Fruit fly (Drosophila melanogaster) whole organism, embryonic: ENCODE measurements around the gene CG13984.

ENCODE experiments used
- Abd-B ChIP-seq: fragments of 200-800 bp; sonication (Bioruptor generic); optimal IDR thresholded peaks from 2 replicates; lab custom pipeline; 2018; ENCODE audit warnings: missing biosample characterization, mild to moderate bottlenecking, missing genetic modification characterization, moderate library complexity
- B-H1 ChIP-seq: fragments of 200-800 bp; sonication (Bioruptor generic); IDR thresholded peaks from 3 replicates; pipeline ENCODE4 v1.3.6; 2022; ENCODE audit warnings: missing biosample characterization, missing genetic modification characterization
- BEAF-32 ChIP-seq: fragments of 200-800 bp; sonication (Bioruptor generic); optimal IDR thresholded peaks from 3 replicates; lab custom pipeline; 2017; ENCODE audit warnings: missing biosample characterization, missing genetic modification characterization, mild to moderate bottlenecking, moderate library complexity, missing genetic modification reagents
- CG10209 ChIP-seq: fragments of 200-800 bp; sonication (Bioruptor generic); optimal IDR thresholded peaks from 3 replicates; lab custom pipeline; 2017; ENCODE audit warnings: missing biosample characterization, mild to moderate bottlenecking, missing genetic modification characterization, missing genetic modification reagents
- CG10267 ChIP-seq: fragments of 200-800 bp; sonication (Bioruptor generic); optimal IDR thresholded peaks from 2 replicates; lab custom pipeline; 2018; ENCODE audit warnings: missing biosample characterization, mild to moderate bottlenecking, missing genetic modification characterization, moderate library complexity
- CG10274 ChIP-seq: fragments of 200-800 bp; sonication (Bioruptor generic); optimal IDR thresholded peaks from 3 replicates; lab custom pipeline; 2017; ENCODE audit warnings: missing biosample characterization, mild to moderate bottlenecking, missing genetic modification characterization
- CG13296 ChIP-seq: fragments of 200-800 bp; sonication (Bioruptor generic); optimal IDR thresholded peaks from 3 replicates; lab custom pipeline; 2018; ENCODE audit warnings: missing biosample characterization, mild to moderate bottlenecking, missing genetic modification characterization
- CG13894 ChIP-seq: fragments of 200-800 bp; sonication (Bioruptor generic); optimal IDR thresholded peaks from 3 replicates; lab custom pipeline; 2018; ENCODE audit warnings: missing biosample characterization, mild to moderate bottlenecking, missing genetic modification characterization, moderate library complexity
- CG15011 ChIP-seq: fragments of 200-800 bp; sonication (Bioruptor generic); optimal IDR thresholded peaks from 3 replicates; lab custom pipeline; 2018; ENCODE audit warnings: missing biosample characterization, mild to moderate bottlenecking, missing genetic modification characterization
- CG15601 ChIP-seq: fragments of 200-800 bp; sonication (Bioruptor generic); optimal IDR thresholded peaks from 3 replicates; lab custom pipeline; 2019; ENCODE audit warnings: missing biosample characterization, mild to moderate bottlenecking, missing genetic modification characterization, moderate library complexity
- CG2120 ChIP-seq: fragments of 200-800 bp; sonication (Bioruptor generic); optimal IDR thresholded peaks from 3 replicates; lab custom pipeline; 2016; ENCODE audit warnings: missing biosample characterization, missing genetic modification characterization
- CG2199 ChIP-seq: fragments of 200-800 bp; sonication (Bioruptor generic); IDR thresholded peaks from 3 replicates; pipeline ENCODE4 v1.3.6; 2022; ENCODE audit warnings: missing biosample characterization, missing genetic modification characterization
- CG3726 ChIP-seq: fragments of 200-800 bp; sonication (Bioruptor generic); IDR thresholded peaks from 3 replicates; pipeline ENCODE4, ENCODE4 v1.3.6; 2022; ENCODE audit warnings: missing biosample characterization, missing genetic modification characterization
- CG3838 ChIP-seq: fragments of 200-800 bp; sonication (Bioruptor generic); optimal IDR thresholded peaks from 3 replicates; lab custom pipeline; 2016; ENCODE audit warnings: missing biosample characterization, missing genetic modification characterization
- CG6689 ChIP-seq: fragments of 200-800 bp; sonication (Bioruptor generic); IDR thresholded peaks from 2 replicates; pipeline ENCODE4 v1.3.6; 2022; ENCODE audit warnings: missing biosample characterization, missing genetic modification characterization
- CG7987 ChIP-seq: fragments of 200-800 bp; sonication (Bioruptor generic); optimal IDR thresholded peaks from 2 replicates; lab custom pipeline; 2018; ENCODE audit warnings: missing biosample characterization, mild to moderate bottlenecking, missing genetic modification characterization, moderate library complexity
- CG8290 ChIP-seq, 3 experiments: fragments of 200-800 bp; sonication (Bioruptor generic); optimal IDR thresholded peaks; 2 replicates each; lab custom pipeline; 2016 to 2019; ENCODE audit warnings: missing biosample characterization in 3 of 3, missing genetic modification characterization in 3 of 3, mild to moderate bottlenecking in 2 of 3, moderate library complexity in 1 of 3
- CG9727 ChIP-seq: fragments of 200-800 bp; sonication (Bioruptor generic); optimal IDR thresholded peaks from 3 replicates; lab custom pipeline; 2017; ENCODE audit warnings: missing biosample characterization, mild to moderate bottlenecking, missing genetic modification characterization
- Doc2 ChIP-seq: fragments of 200-800 bp; sonication (Bioruptor generic); IDR thresholded peaks from 2 replicates; pipeline ENCODE4 v1.3.6; 2022; ENCODE audit warnings: missing biosample characterization, missing genetic modification characterization
- HHEX ChIP-seq: fragments of 200-800 bp; sonication (Bioruptor generic); optimal IDR thresholded peaks from 3 replicates; lab custom pipeline; 2017; ENCODE audit warnings: missing biosample characterization, mild to moderate bottlenecking, missing genetic modification characterization, missing genetic modification reagents
- HLH3B ChIP-seq: fragments of 200-800 bp; sonication (Bioruptor generic); IDR thresholded peaks from 2 replicates; pipeline ENCODE4 v1.3.6; 2022; ENCODE audit warnings: missing biosample characterization, missing genetic modification characterization
- HLHmδ ChIP-seq: fragments of 200-800 bp; sonication (Bioruptor generic); optimal IDR thresholded peaks from 2 replicates; lab custom pipeline; 2018; ENCODE audit warnings: missing biosample characterization, mild to moderate bottlenecking, missing genetic modification characterization, moderate library complexity
- Hmx ChIP-seq: fragments of 200-800 bp; sonication (Bioruptor generic); optimal IDR thresholded peaks from 2 replicates; lab custom pipeline; 2016; ENCODE audit warnings: missing biosample characterization, missing genetic modification characterization
- Lpt ChIP-seq: fragments of >200 bp; optimal IDR thresholded peaks from 2 replicates; lab custom pipeline; 2018; ENCODE audit warnings: missing biosample characterization, missing genetic modification characterization
- Oli ChIP-seq: fragments of 200-800 bp; sonication (Bioruptor generic); optimal IDR thresholded peaks from 2 replicates; lab custom pipeline; 2018; ENCODE audit warnings: missing biosample characterization, mild to moderate bottlenecking, missing genetic modification characterization, moderate library complexity
- Poxn ChIP-seq: fragments of 200-800 bp; sonication (Bioruptor generic); IDR thresholded peaks from 2 replicates; pipeline ENCODE4 v1.3.6; 2022; ENCODE audit warnings: missing biosample characterization, missing genetic modification characterization
- Ravus ChIP-seq: fragments of 200-800 bp; sonication (Bioruptor generic); IDR thresholded peaks from 2 replicates; pipeline ENCODE4 v1.3.6; 2022; ENCODE audit warnings: missing biosample characterization, missing genetic modification characterization
- Side ChIP-seq: fragments of 200-800 bp; sonication (Bioruptor generic); optimal IDR thresholded peaks from 2 replicates; lab custom pipeline; 2016; ENCODE audit warnings: missing biosample characterization, missing genetic modification characterization
- Stat92E ChIP-seq, 3 experiments: fragments of >200 bp in 2 of 3; fragments of 200-800 bp in 1 of 3; sonication (Bioruptor generic) in 1 of 3; optimal IDR thresholded peaks; 2 replicates each; lab custom pipeline; 2017 to 2019; ENCODE audit warnings: missing biosample characterization in 3 of 3, missing genetic modification characterization in 3 of 3, mild to moderate bottlenecking in 1 of 3, moderate library complexity in 1 of 3
- Trl ChIP-seq, 3 experiments: fragments of >200 bp in 2 of 3; fragments of 200-800 bp in 1 of 3; sonication (Bioruptor generic) in 1 of 3; optimal IDR thresholded peaks; 2 replicates in 1 of 3; 3 replicates in 2 of 3; lab custom pipeline; 2016 to 2017; ENCODE audit warnings: missing biosample characterization in 1 of 3, missing genetic modification characterization in 1 of 3
- Xbp1 ChIP-seq: fragments of 200-800 bp; sonication (Bioruptor generic); optimal IDR thresholded peaks from 3 replicates; lab custom pipeline; 2016; ENCODE audit warnings: missing biosample characterization, mild to moderate bottlenecking, missing genetic modification characterization
- ara ChIP-seq: fragments of 200-800 bp; sonication (Bioruptor generic); IDR thresholded peaks from 2 replicates; pipeline ENCODE4 v1.3.6; 2022; ENCODE audit warnings: missing biosample characterization, missing genetic modification characterization
- az2 ChIP-seq: fragments of 200-800 bp; sonication (Bioruptor generic); optimal IDR thresholded peaks from 3 replicates; lab custom pipeline; 2016; ENCODE audit warnings: missing biosample characterization, missing genetic modification characterization
- bcd ChIP-seq: fragments of 200-800 bp; sonication (Bioruptor generic); optimal IDR thresholded peaks from 2 replicates; lab custom pipeline; 2017; ENCODE audit warnings: missing biosample characterization, mild to moderate bottlenecking, missing genetic modification characterization
- chif ChIP-seq, 2 experiments: fragments of 200-800 bp; sonication (Bioruptor generic); optimal IDR thresholded peaks; 3 replicates each; lab custom pipeline; 2016; ENCODE audit warnings: missing biosample characterization in 2 of 2, missing genetic modification characterization in 2 of 2
- danr ChIP-seq: fragments of 200-800 bp; sonication (Bioruptor generic); IDR thresholded peaks from 2 replicates; pipeline ENCODE4 v1.3.6; 2022; ENCODE audit warnings: missing biosample characterization, missing genetic modification characterization
- en ChIP-seq: fragments of 200-800 bp; sonication (Bioruptor generic); optimal IDR thresholded peaks from 2 replicates; lab custom pipeline; 2016; ENCODE audit warnings: missing biosample characterization, missing genetic modification characterization
- hkb ChIP-seq, 2 experiments: fragments of 200-800 bp in 1 of 2; fragments of >200 bp in 1 of 2; sonication (Bioruptor generic) in 1 of 2; IDR thresholded peaks in 1 of 2; optimal IDR thresholded peaks in 1 of 2; 2 replicates each; pipeline versions ENCODE4 v1.3.6 to Lab custom; 2017 to 2022; ENCODE audit warnings: missing biosample characterization in 1 of 2, missing genetic modification characterization in 1 of 2
- hth ChIP-seq: fragments of >200 bp; optimal IDR thresholded peaks from 2 replicates; lab custom pipeline; 2017; ENCODE audit warnings: inconsistent platforms
- mam ChIP-seq: fragments of 200-800 bp; sonication (Bioruptor generic); optimal IDR thresholded peaks from 3 replicates; lab custom pipeline; 2016; ENCODE audit warnings: missing biosample characterization, missing genetic modification characterization
- otp ChIP-seq: fragments of 200-800 bp; sonication (Bioruptor generic); IDR thresholded peaks from 3 replicates; pipeline ENCODE4, ENCODE4 v1.3.6; 2022; ENCODE audit warnings: missing biosample characterization, missing genetic modification characterization
- psq ChIP-seq: fragments of 200-800 bp; sonication (Bioruptor generic); optimal IDR thresholded peaks from 2 replicates; lab custom pipeline; 2017; ENCODE audit warnings: missing biosample characterization, missing genetic modification characterization
- ranshi ChIP-seq: fragments of 200-800 bp; sonication (Bioruptor generic); IDR thresholded peaks from 2 replicates; pipeline ENCODE4 v1.3.6; 2022; ENCODE audit warnings: missing biosample characterization, missing genetic modification characterization
- shn ChIP-seq: fragments of 200-800 bp; sonication (Bioruptor generic); optimal IDR thresholded peaks from 3 replicates; lab custom pipeline; 2016; ENCODE audit warnings: missing biosample characterization, missing genetic modification characterization
- sob ChIP-seq: fragments of 200-800 bp; sonication (Bioruptor generic); IDR thresholded peaks from 2 replicates; pipeline ENCODE4 v1.3.6; 2022; ENCODE audit warnings: missing biosample characterization, missing genetic modification characterization
- ssp ChIP-seq: fragments of 200-800 bp; sonication (Bioruptor generic); IDR thresholded peaks from 2 replicates; pipeline ENCODE4 v1.3.6; 2022; ENCODE audit warnings: missing biosample characterization, missing genetic modification characterization
- unpg ChIP-seq: fragments of 200-800 bp; sonication (Bioruptor generic); optimal IDR thresholded peaks from 3 replicates; lab custom pipeline; 2018; ENCODE audit warnings: missing biosample characterization, mild to moderate bottlenecking, missing genetic modification characterization, moderate library complexity
- vfl ChIP-seq: fragments of 200-800 bp; sonication (Bioruptor generic); optimal IDR thresholded peaks from 2 replicates; lab custom pipeline; 2016; ENCODE audit warnings: missing biosample characterization, missing genetic modification characterization
- zfh2 ChIP-seq: fragments of 200-800 bp; sonication (Bioruptor generic); optimal IDR thresholded peaks from 2 replicates; lab custom pipeline; 2016; ENCODE audit warnings: missing biosample characterization, missing genetic modification characterization

Gene CG13984

dm6 chr2L:6338367-6338975, 29.9 kb downstream of the CG13984 start, which contains the start of the genes Pez and Cpr (continued):
- TF ChIP-seq sob (GFP tag; lab: Robert Waterston, UW), result peak; percentile 71
- peak; percentile 36; the same call in 1 of the 2 replicates for TF ChIP-seq ranshi (GFP tag; lab: Robert Waterston, UW)
- TF ChIP-seq Oli, result no peak
- TF ChIP-seq psq (GFP tag; lab: Kevin White, UChicago), result no peak
- TF ChIP-seq Side, result peak; percentile 47
- TF ChIP-seq Hmx (GFP tag; lab: Kevin White, UChicago), result no peak
- TF ChIP-seq az2, result no peak
- TF ChIP-seq CG13296 (GFP tag; lab: Kevin White, UChicago), result peak; percentile 50
- TF ChIP-seq mam (GFP tag; lab: Kevin White, UChicago), result peak; percentile 35
- TF ChIP-seq CG10209 (GFP tag; lab: Kevin White, UChicago), result peak; percentile 42
- TF ChIP-seq CG2199 (GFP tag; lab: Robert Waterston, UW), result no peak
- TF ChIP-seq Doc2 (GFP tag; lab: Robert Waterston, UW), result no peak
- no peak for TF ChIP-seq vfl (GFP tag; lab: Kevin White, UChicago)
- TF ChIP-seq HLH3B (GFP tag; lab: Robert Waterston, UW), result peak; percentile 25; the same call in 1 of the 2 replicates
- peak; percentile 56 for TF ChIP-seq bcd
- TF ChIP-seq Ravus (GFP tag; lab: Robert Waterston, UW), result no peak
- peak; percentile 27; the same call in 1 of the 2 replicates for TF ChIP-seq ara
- TF ChIP-seq HHEX (GFP tag; lab: Kevin White, UChicago), result peak; percentile 14
- no peak for TF ChIP-seq danr (GFP tag; lab: Robert Waterston, UW)
- TF ChIP-seq CG13894, result no peak
- no peak for TF ChIP-seq Lpt (GFP tag; lab: Kevin White, UChicago)
- TF ChIP-seq zfh2 (GFP tag; lab: Kevin White, UChicago), result peak; percentile 52
- peak; percentile 89 for TF ChIP-seq HLHmδ (GFP tag; lab: Kevin White, UChicago)
- TF ChIP-seq CG10274 (GFP tag; lab: Kevin White, UChicago), result no peak
- TF ChIP-seq shn, result no peak
- TF ChIP-seq BEAF-32 (GFP tag; lab: Kevin White, UChicago), result peak; percentile 87
- no peak for TF ChIP-seq otp
- TF ChIP-seq CG3838 (GFP tag; lab: Kevin White, UChicago), result no peak
- TF ChIP-seq Stat92E (GFP tag; optimal IDR thresholded peaks at IDR 0.05; lab: Kevin White, UChicago), result no peak
- peak; percentile 33 for TF ChIP-seq unpg (GFP tag; lab: Kevin White, UChicago)
- TF ChIP-seq hth, result no peak
- TF ChIP-seq hkb (optimal IDR thresholded peaks at IDR 0.05; lab: Kevin White, UChicago), result peak; percentile 42
- peak; percentile 20 for TF ChIP-seq hkb (GFP tag; IDR thresholded peaks at IDR 0.05; lab: Robert Waterston, UW)
- no peak for TF ChIP-seq Abd-B (GFP tag; lab: Kevin White, UChicago)
- peak; percentile 56 for TF ChIP-seq CG2120
- no peak for TF ChIP-seq en (GFP tag; lab: Kevin White, UChicago)
- no peak for TF ChIP-seq CG9727 (GFP tag; lab: Kevin White, UChicago)
- no peak for TF ChIP-seq Trl (optimal IDR thresholded peaks at IDR 0.05; lab: Kevin White, UChicago)
- peak; percentile 26 for TF ChIP-seq Trl (GFP tag; optimal IDR thresholded peaks at IDR 0.05; lab: Kevin White, UChicago)
- no peak for TF ChIP-seq CG15601
- no peak for TF ChIP-seq Poxn (GFP tag; lab: Robert Waterston, UW)
- peak; percentile 90 for TF ChIP-seq CG10267 (tag; lab: Kevin White, UChicago)
- peak; percentile 43 for TF ChIP-seq CG7987 (GFP tag; lab: Kevin White, UChicago)
- TF ChIP-seq CG8290 (GFP tag; optimal IDR thresholded peaks at IDR 0.05; lab: Kevin White, UChicago), result peak; percentile 48
- TF ChIP-seq CG8290 (tag; optimal IDR thresholded peaks at IDR 0.05; lab: Kevin White, UChicago), result peak; percentile 28 to 90
- TF ChIP-seq Xbp1 (GFP tag; lab: Kevin White, UChicago), result peak; percentile 44
- TF ChIP-seq B-H1 (GFP tag; lab: Robert Waterston, UW), result peak; percentile 15; the same call in 2 of the 3 replicates
- TF ChIP-seq chif (GFP tag; optimal IDR thresholded peaks at IDR 0.05; lab: Kevin White, UChicago), result no peak
- no peak for TF ChIP-seq CG3726 (GFP tag; lab: Robert Waterston, UW)
- TF ChIP-seq ssp (GFP tag; lab: Robert Waterston, UW), result no peak
- TF ChIP-seq CG15011 (GFP tag; lab: Kevin White, UChicago), result no peak
- no peak for TF ChIP-seq CG6689 (GFP tag; lab: Robert Waterston, UW)
